Fruit fly (Drosophila melanogaster): Measurements from ENCODE around the gene CG4229.

The CG4229 gene

DNA sequence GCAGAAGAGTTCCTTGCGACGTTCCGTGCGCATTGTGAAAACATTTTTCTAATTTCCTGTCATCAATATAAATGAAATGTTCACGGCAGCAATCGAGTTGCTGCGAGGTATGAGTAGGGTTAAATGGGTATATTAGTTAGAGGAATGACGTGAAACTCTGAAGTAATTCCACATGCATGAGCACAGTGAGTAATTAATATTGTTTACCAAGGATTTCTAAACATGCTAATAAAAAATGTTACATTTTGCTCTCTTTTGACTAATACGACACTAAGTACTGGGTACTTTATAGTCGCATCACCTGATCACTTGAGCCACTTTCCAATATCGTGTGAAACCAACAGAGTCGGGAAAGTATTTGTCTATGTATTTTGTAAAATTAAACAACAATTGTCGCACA lies 12.4 kb upstream of the CG4229 start (continued):
- TF ChIP-seq CG12071 (GFP tag; optimal IDR thresholded peaks at IDR 0.05) (peak; percentile 22), Jarid2 (GFP tag; optimal IDR thresholded peaks at IDR 0.05) (no peak), CG34376 (GFP tag; optimal IDR thresholded peaks at IDR 0.05) (no peak), row (GFP tag; IDR thresholded peaks at IDR 0.05) (no peak), CG31441 (GFP tag; IDR thresholded peaks at IDR 0.05) (0 out of 2 replicates have a peak, but pooled peaks have one; percentile 19), CG11398 (GFP tag; optimal IDR thresholded peaks at IDR 0.05) (peak; percentile 0), PHDP (tag; optimal IDR thresholded peaks at IDR 0.05) (peak; percentile 35), CG14014 (GFP tag; IDR thresholded peaks at IDR 0.05) (peak; percentile 33; the same call in 1 of the 2 replicates), Ptx1 (GFP tag; IDR thresholded peaks at IDR 0.05) (peak; percentile 41; the same call in 1 of the 2 replicates), jing (GFP tag; optimal IDR thresholded peaks at IDR 0.05) (no peak), Gug (GFP tag; IDR thresholded peaks at IDR 0.05) (peak; percentile 21; the same call in 1 of the 4 replicates), ci (GFP tag; IDR thresholded peaks at IDR 0.05) (peak; percentile 71), zfh1 (GFP tag; IDR thresholded peaks at IDR 0.05) (no peak), CG10274 (GFP tag; optimal IDR thresholded peaks at IDR 0.05) (no peak), CG12769 (tag; optimal IDR thresholded peaks at IDR 0.05) (peak; percentile 47), CG2120 (GFP tag; optimal IDR thresholded peaks at IDR 0.05) (peak; percentile 11), CG10366 (GFP tag; IDR thresholded peaks at IDR 0.05) (peak; percentile 45; the same call in 1 of the 2 replicates), Hsf (GFP tag; optimal IDR thresholded peaks at IDR 0.05) (peak; percentile 48), Hr51 (GFP tag; optimal IDR thresholded peaks at IDR 0.05) (peak in 1 of 2 experiments; percentile 43), H15 (GFP tag; IDR thresholded peaks at IDR 0.05) (0 out of 3 replicates have a peak, but pooled peaks have one; percentile 40), peb (GFP tag; IDR thresholded peaks at IDR 0.05) (no peak), NfI (GFP tag; optimal IDR thresholded peaks at IDR 0.05) (peak; percentile 17), sens (GFP tag) (peak; percentile 87), az2 (GFP tag; optimal IDR thresholded peaks at IDR 0.05) (peak; percentile 46), danr (GFP tag; IDR thresholded peaks at IDR 0.05) (no peak), tx (GFP tag; optimal IDR thresholded peaks at IDR 0.05) (peak; percentile 21), CG12219 (GFP tag; optimal IDR thresholded peaks at IDR 0.05) (peak; percentile 10), CG2712 (tag; optimal IDR thresholded peaks at IDR 0.05) (no peak), MBD-R2 (GFP tag; IDR thresholded peaks at IDR 0.05) (no peak), CG17802 (tag; optimal IDR thresholded peaks at IDR 0.05) (no peak), pan (optimal IDR thresholded peaks at IDR 0.05) (no peak), pan (GFP tag; optimal IDR thresholded peaks at IDR 0.05 in 1 of 2, IDR thresholded peaks at IDR 0.05 in 1 of 2) (peak in 1 of 2 experiments; percentile 44), Chrac-16 (GFP tag; optimal IDR thresholded peaks at IDR 0.05) (peak; percentile 31), gem (tag; optimal IDR thresholded peaks at IDR 0.05) (peak; percentile 66), sob (GFP tag; IDR thresholded peaks at IDR 0.05) (peak; percentile 63), chif (GFP tag; optimal IDR thresholded peaks at IDR 0.05) (peak in 1 of 2 experiments; percentile 65), CG30403 (GFP tag; optimal IDR thresholded peaks at IDR 0.05) (peak; percentile 32), tio (GFP tag; optimal IDR thresholded peaks at IDR 0.05) (peak; percentile 51), Camta (GFP tag; optimal IDR thresholded peaks at IDR 0.05) (peak; percentile 11), Dip3 (GFP tag; optimal IDR thresholded peaks at IDR 0.05) (no peak), Trl (optimal IDR thresholded peaks at IDR 0.05) (no peak), Trl (GFP tag; optimal IDR thresholded peaks at IDR 0.05) (peak; percentile 22), CG31365 (tag; optimal IDR thresholded peaks at IDR 0.05) (no peak), CG6689 (GFP tag; IDR thresholded peaks at IDR 0.05) (peak; percentile 26; the same call in 1 of the 2 replicates), gce (GFP tag; IDR thresholded peaks at IDR 0.05) (no peak), ham (GFP tag; IDR thresholded peaks at IDR 0.05) (no peak), jumu (GFP tag; optimal IDR thresholded peaks at IDR 0.05) (peak; percentile 1), dpn (GFP tag; optimal IDR thresholded peaks at IDR 0.05) (peak in 1 of 2 experiments; percentile 63), Xrp1 (GFP tag; IDR thresholded peaks at IDR 0.05) (no peak), CG17186 (GFP tag; optimal IDR thresholded peaks at IDR 0.05) (no peak), Hr78 (GFP tag; optimal IDR thresholded peaks at IDR 0.05) (no peak)
